Fruit fly (Drosophila melanogaster): ENCODE results near the gene jigr1.
A peak's percentile ranks its signal among the peaks of the same experiment; 100 is the strongest.

The jigr1 gene

dm6 chr3R:25650417-25650816, 12.8 kb downstream of the jigr1 start:
- TF ChIP-seq Mio (GFP tag; optimal IDR thresholded peaks at IDR 0.05) (no peak), brk (GFP tag; optimal IDR thresholded peaks at IDR 0.05) (no peak), HLH106 (tag; optimal IDR thresholded peaks at IDR 0.05) (no peak), Jra (GFP tag; optimal IDR thresholded peaks at IDR 0.05) (no peak), Myc (optimal IDR thresholded peaks at IDR 0.05) (no peak), CG32264 (GFP tag; optimal IDR thresholded peaks at IDR 0.05) (no peak), Vsx2 (GFP tag; optimal IDR thresholded peaks at IDR 0.05; ENCODE audit: partially characterized antibody) (no peak), foxo (GFP tag; optimal IDR thresholded peaks at IDR 0.05) (no peak), br (GFP tag; optimal IDR thresholded peaks at IDR 0.05) (no peak), Dfd (GFP tag; optimal IDR thresholded peaks at IDR 0.05) (no peak), woc (GFP tag; optimal IDR thresholded peaks at IDR 0.05) (no peak), rgr (GFP tag; optimal IDR thresholded peaks at IDR 0.05) (no peak), fru (GFP tag; optimal IDR thresholded peaks at IDR 0.05) (no peak), dl (GFP tag; optimal IDR thresholded peaks at IDR 0.05; ENCODE audit: insufficient read depth in 1 of 2, partially characterized antibody in 2 of 2) (no peak), CG9705 (GFP tag; optimal IDR thresholded peaks at IDR 0.05) (no peak), psq (GFP tag; optimal IDR thresholded peaks at IDR 0.05) (no peak), jim (GFP tag; optimal IDR thresholded peaks at IDR 0.05) (no peak), dsf (GFP tag; optimal IDR thresholded peaks at IDR 0.05; ENCODE audit: borderline replicate concordance) (no peak), ey (GFP tag; optimal IDR thresholded peaks at IDR 0.05) (no peak), usp (GFP tag; optimal IDR thresholded peaks at IDR 0.05) (no peak)

- TF ChIP-seq sage (GFP tag; optimal IDR thresholded peaks at IDR 0.05) (peak; percentile 17), sv (GFP tag; optimal IDR thresholded peaks at IDR 0.05) (no peak), Sp1 (GFP tag; optimal IDR thresholded peaks at IDR 0.05) (peak; percentile 65), Abd-B (GFP tag; optimal IDR thresholded peaks at IDR 0.05) (no peak), fru (GFP tag; optimal IDR thresholded peaks at IDR 0.05) (peak; percentile 43), Mio (GFP tag; optimal IDR thresholded peaks at IDR 0.05) (no peak), psq (GFP tag; optimal IDR thresholded peaks at IDR 0.05) (peak; percentile 40), CrebA (GFP tag; optimal IDR thresholded peaks at IDR 0.05; ENCODE audit: borderline replicate concordance) (no peak), woc (GFP tag; optimal IDR thresholded peaks at IDR 0.05) (peak; percentile 5), Jra (GFP tag; optimal IDR thresholded peaks at IDR 0.05) (no peak), GATAd (GFP tag; optimal IDR thresholded peaks at IDR 0.05) (no peak), h (GFP tag; optimal IDR thresholded peaks at IDR 0.05) (peak; percentile 56), rgr (GFP tag; optimal IDR thresholded peaks at IDR 0.05) (peak; percentile 54), ey (GFP tag; optimal IDR thresholded peaks at IDR 0.05) (no peak), dl (GFP tag; optimal IDR thresholded peaks at IDR 0.05; ENCODE audit: insufficient read depth in 1 of 2, partially characterized antibody in 2 of 2) (no peak), Vsx2 (GFP tag; optimal IDR thresholded peaks at IDR 0.05; ENCODE audit: partially characterized antibody) (no peak), Hr83 (GFP tag; optimal IDR thresholded peaks at IDR 0.05; ENCODE audit: poor library complexity, severe bottlenecking) (no peak), br (GFP tag; optimal IDR thresholded peaks at IDR 0.05) (peak; percentile 30), lola (GFP tag; optimal IDR thresholded peaks at IDR 0.05) (no peak), Dif (GFP tag; optimal IDR thresholded peaks at IDR 0.05; ENCODE audit: partially characterized antibody) (no peak), CG9705 (GFP tag; optimal IDR thresholded peaks at IDR 0.05) (no peak), Hnf4 (GFP tag; optimal IDR thresholded peaks at IDR 0.05) (no peak), brk (GFP tag; optimal IDR thresholded peaks at IDR 0.05) (no peak), Hr78 (GFP tag; optimal IDR thresholded peaks at IDR 0.05) (no peak), pan (optimal IDR thresholded peaks at IDR 0.05) (no peak), N (GFP tag; optimal IDR thresholded peaks at IDR 0.05) (no peak), Myc (optimal IDR thresholded peaks at IDR 0.05) (no peak), tai (GFP tag; optimal IDR thresholded peaks at IDR 0.05) (no peak), CG32264 (GFP tag; optimal IDR thresholded peaks at IDR 0.05) (no peak), Rel (GFP tag; optimal IDR thresholded peaks at IDR 0.05) (no peak), Rel (tag; optimal IDR thresholded peaks at IDR 0.05) (no peak), HLH106 (tag; optimal IDR thresholded peaks at IDR 0.05) (peak; percentile 54), Dfd (GFP tag; optimal IDR thresholded peaks at IDR 0.05) (no peak), foxo (GFP tag; optimal IDR thresholded peaks at IDR 0.05) (peak in 1 of 2 experiments; percentile 65), OdsH (GFP tag; optimal IDR thresholded peaks at IDR 0.05) (peak; percentile 42), dmrt93B (GFP tag; optimal IDR thresholded peaks at IDR 0.05) (peak; percentile 13), dsf (GFP tag; optimal IDR thresholded peaks at IDR 0.05; ENCODE audit: borderline replicate concordance) (no peak), usp (GFP tag; optimal IDR thresholded peaks at IDR 0.05) (no peak), jim (GFP tag; optimal IDR thresholded peaks at IDR 0.05) (no peak)
Measured at dm6 chr3R:25651414-25651813, 13.8 kb downstream of the jigr1 start.
